Worm (Caenorhabditis elegans) whole organism, L2 larva: ENCODE measurements around the gene cpt-6.

Experiments
- C34F6.9 ChIP-seq: fragments of 150-350 bp; optimal IDR thresholded peaks from 2 replicates; lab custom pipeline; 2014; ENCODE audit warnings: missing biosample characterization, missing genetic modification characterization
- ama-1 ChIP-seq: fragments of 150-350 bp; optimal IDR thresholded peaks from 2 replicates; lab custom pipeline; 2018; ENCODE audit warnings: inconsistent platforms
- blmp-1 ChIP-seq: sonication (generic microtip); optimal IDR thresholded peaks from 2 replicates; lab custom pipeline; 2017; ENCODE audit warnings: missing genetic modification characterization, mild to moderate bottlenecking, missing compliant biosample characterization, antibody characterized with exemption, moderate library complexity; ENCODE audit not compliant: insufficient read depth
- elt-1 ChIP-seq: fragments of 150-350 bp; optimal IDR thresholded peaks from 2 replicates; lab custom pipeline; 2014; ENCODE audit warnings: missing biosample characterization, missing genetic modification characterization
- lin-39 ChIP-seq: fragments of 150-350 bp; optimal IDR thresholded peaks from 2 replicates; lab custom pipeline; 2014; ENCODE audit warnings: missing biosample characterization, missing genetic modification reagents, missing genetic modification characterization
- nhr-237 ChIP-seq: fragments of 150-350 bp; optimal IDR thresholded peaks from 2 replicates; lab custom pipeline; 2014; ENCODE audit warnings: missing biosample characterization, missing genetic modification characterization
- peb-1 ChIP-seq: fragments of 150-350 bp; optimal IDR thresholded peaks from 2 replicates; lab custom pipeline; 2014; ENCODE audit warnings: missing biosample characterization, missing genetic modification characterization
- unc-39 ChIP-seq: fragments of 150-350 bp; optimal IDR thresholded peaks from 2 replicates; lab custom pipeline; 2014; ENCODE audit warnings: missing biosample characterization, missing genetic modification characterization
- unc-62 ChIP-seq: fragments of 150-350 bp; optimal IDR thresholded peaks from 2 replicates; lab custom pipeline; 2014; ENCODE audit warnings: missing biosample characterization, missing genetic modification reagents, missing genetic modification characterization
- ztf-11 ChIP-seq: sonication (generic microtip); optimal IDR thresholded peaks from 2 replicates; lab custom pipeline; 2017; ENCODE audit warnings: missing biosample characterization, missing genetic modification characterization
- ztf-4 ChIP-seq: fragments of 150-350 bp; optimal IDR thresholded peaks from 2 replicates; lab custom pipeline; 2014; ENCODE audit warnings: missing biosample characterization, missing genetic modification characterization

- TF ChIP-seq unc-62 (GFP tag; lab: Kevin White, UChicago) (no peak), unc-39 (tag; lab: Kevin White, UChicago) (no peak), elt-1 (tag; lab: Kevin White, UChicago) (no peak), lin-39 (no peak), C34F6.9 (no peak), ztf-4 (tag; lab: Kevin White, UChicago) (peak; percentile 64), blmp-1 (tag; lab: Kevin White, UChicago) (peak; percentile 37), peb-1 (tag; lab: Kevin White, UChicago) (no peak), nhr-237 (tag; lab: Kevin White, UChicago) (no peak), ama-1 (peak; percentile 96), ztf-11 (tag; lab: Kevin White, UChicago) (no peak)
Observed at ce11 chrV:6514887-6515324, 21.2 kb upstream of the cpt-6 start, which contains the start of gene dpy-11.
